Worm (Caenorhabditis elegans): Measurements from ENCODE around the gene pqn-94.
"Not testable (repeated sequence)": the region's sequence is repeated elsewhere in the genome, so short reads cannot be mapped to it uniquely, and the experiment has no call there.

The pqn-94 gene

ce11 chrV:20279811-20280317 lies at the start of gene pqn-94:
pqn-94 (minus strand) TSS chrV:20279861.
- TF ChIP-seq pes-1 (GFP tag; IDR thresholded peaks at IDR 0.05) (no peak), tra-4 (tag; optimal IDR thresholded peaks at IDR 0.05) (no peak), sea-1 (GFP tag; conservative IDR thresholded peaks at IDR 0.05) (no peak), ama-1 (optimal IDR thresholded peaks at IDR 0.05) (no peak), ceh-36 (tag; optimal IDR thresholded peaks at IDR 0.05) (no peak), F13C5.2 (tag; optimal IDR thresholded peaks at IDR 0.05) (no peak), hnd-1 (tag; optimal IDR thresholded peaks at IDR 0.05) (no peak), hmg-4 (GFP tag; optimal IDR thresholded peaks at IDR 0.05) (no peak), scrt-1 (GFP tag; IDR thresholded peaks at IDR 0.05) (no peak), B0310.2 (tag; optimal IDR thresholded peaks at IDR 0.05) (no peak), aly-1 (tag; optimal IDR thresholded peaks at IDR 0.05) (no peak), flt-1 (GFP tag; IDR thresholded peaks at IDR 0.05) (no peak), ceh-13 (GFP tag; optimal IDR thresholded peaks at IDR 0.05) (no peak), ets-7 (tag; optimal IDR thresholded peaks at IDR 0.05) (no peak)

ce11 chrV:20325417-20325816 lies 45.8 kb upstream of the pqn-94 start, which contains the start of gene Y38H6A.1:
Y38H6A.1 (plus strand) TSS chrV:20325717.
- no peak for TF ChIP-seq hmg-4 (GFP tag; optimal IDR thresholded peaks at IDR 0.05)
- TF ChIP-seq tbx-37 (GFP tag; conservative IDR thresholded peaks at IDR 0.05): no peak
- no peak for TF ChIP-seq flt-1 (GFP tag; IDR thresholded peaks at IDR 0.05)
- no peak for TF ChIP-seq ceh-36 (tag; optimal IDR thresholded peaks at IDR 0.05)
- TF ChIP-seq hnd-1 (tag; optimal IDR thresholded peaks at IDR 0.05): no peak
- no peak for TF ChIP-seq ama-1 (optimal IDR thresholded peaks at IDR 0.05)
- TF ChIP-seq hmbx-1 (tag; optimal IDR thresholded peaks at IDR 0.05): no peak
- TF ChIP-seq aly-1 (tag; optimal IDR thresholded peaks at IDR 0.05): no peak
- no peak for TF ChIP-seq ceh-13 (GFP tag; optimal IDR thresholded peaks at IDR 0.05)
- TF ChIP-seq B0310.2 (tag; optimal IDR thresholded peaks at IDR 0.05): no peak
- TF ChIP-seq sea-1 (GFP tag; conservative IDR thresholded peaks at IDR 0.05): no peak
- TF ChIP-seq tra-4 (tag; optimal IDR thresholded peaks at IDR 0.05): no peak

- no peak for TF ChIP-seq flt-1 (GFP tag; IDR thresholded peaks at IDR 0.05)
- no peak for TF ChIP-seq ama-1 (optimal IDR thresholded peaks at IDR 0.05)
- TF ChIP-seq tra-4 (tag; optimal IDR thresholded peaks at IDR 0.05): no peak
- no peak for TF ChIP-seq F13C5.2 (tag; optimal IDR thresholded peaks at IDR 0.05)
- no peak for TF ChIP-seq hnd-1 (tag; optimal IDR thresholded peaks at IDR 0.05)
- TF ChIP-seq scrt-1 (GFP tag; IDR thresholded peaks at IDR 0.05): no peak
- no peak for TF ChIP-seq tbx-37 (GFP tag; conservative IDR thresholded peaks at IDR 0.05)
- no peak for TF ChIP-seq sea-1 (GFP tag; conservative IDR thresholded peaks at IDR 0.05)
- TF ChIP-seq ceh-36 (tag; optimal IDR thresholded peaks at IDR 0.05): no peak
- no peak for TF ChIP-seq ceh-13 (GFP tag; optimal IDR thresholded peaks at IDR 0.05)
- no peak for TF ChIP-seq hmg-4 (GFP tag; optimal IDR thresholded peaks at IDR 0.05)
- TF ChIP-seq tbx-11 (GFP tag; IDR thresholded peaks at IDR 0.05): no peak
- no peak for TF ChIP-seq hmbx-1 (tag; optimal IDR thresholded peaks at IDR 0.05)
- no peak for TF ChIP-seq aly-1 (tag; optimal IDR thresholded peaks at IDR 0.05)
- TF ChIP-seq pes-1 (GFP tag; IDR thresholded peaks at IDR 0.05): no peak
- no peak for TF ChIP-seq ets-7 (tag; optimal IDR thresholded peaks at IDR 0.05)
- no peak for TF ChIP-seq B0310.2 (tag; optimal IDR thresholded peaks at IDR 0.05)
Observed at ce11 chrV:20317442-20317841, 37.8 kb upstream of the pqn-94 start, which contains the start of gene Y113G7C.1. Y113G7C.1 (plus strand) TSS chrV:20317742.

- TF ChIP-seq aly-1 (tag; optimal IDR thresholded peaks at IDR 0.05) (no peak), ama-1 (optimal IDR thresholded peaks at IDR 0.05) (no peak), hnd-1 (tag; optimal IDR thresholded peaks at IDR 0.05) (no peak), F13C5.2 (tag; optimal IDR thresholded peaks at IDR 0.05) (no peak)
Observed at ce11 chrV:20311519-20311918, 31.9 kb upstream of the pqn-94 start, which contains the start of gene clec-262. clec-262 (plus strand) TSS chrV:20311819.

ce11 chrV:20310575-20310974 lies 30.9 kb upstream of the pqn-94 start, which contains the start of gene ZC15.10:
ZC15.10 (plus strand) TSS chrV:20310736.
- TF ChIP-seq flt-1 (GFP tag; IDR thresholded peaks at IDR 0.05): no peak
- no peak for TF ChIP-seq hmbx-1 (tag; optimal IDR thresholded peaks at IDR 0.05)
- no peak for TF ChIP-seq tbx-11 (GFP tag; IDR thresholded peaks at IDR 0.05)
- no peak for TF ChIP-seq scrt-1 (GFP tag; IDR thresholded peaks at IDR 0.05)
- TF ChIP-seq tra-4 (tag; optimal IDR thresholded peaks at IDR 0.05): no peak
- no peak for TF ChIP-seq ceh-13 (GFP tag; optimal IDR thresholded peaks at IDR 0.05)
- TF ChIP-seq sea-1 (GFP tag; conservative IDR thresholded peaks at IDR 0.05): no peak
- no peak for TF ChIP-seq ceh-36 (tag; optimal IDR thresholded peaks at IDR 0.05)
- TF ChIP-seq F13C5.2 (tag; optimal IDR thresholded peaks at IDR 0.05): no peak

ce11 chrV:20305803-20306202 lies 26.1 kb upstream of the pqn-94 start, which contains the start of gene ZC15.1:
ZC15.1 (plus strand) TSS chrV:20306103.
- no peak for TF ChIP-seq sea-1 (GFP tag; conservative IDR thresholded peaks at IDR 0.05)
- TF ChIP-seq F13C5.2 (tag; optimal IDR thresholded peaks at IDR 0.05): no peak
- no peak for TF ChIP-seq scrt-1 (GFP tag; IDR thresholded peaks at IDR 0.05)
- TF ChIP-seq B0310.2 (tag; optimal IDR thresholded peaks at IDR 0.05): no peak
- TF ChIP-seq ama-1 (optimal IDR thresholded peaks at IDR 0.05): no peak
- no peak for TF ChIP-seq ets-7 (tag; optimal IDR thresholded peaks at IDR 0.05)
- TF ChIP-seq tbx-11 (GFP tag; IDR thresholded peaks at IDR 0.05): no peak
- no peak for TF ChIP-seq hnd-1 (tag; optimal IDR thresholded peaks at IDR 0.05)
- TF ChIP-seq ceh-36 (tag; optimal IDR thresholded peaks at IDR 0.05): no peak
- no peak for TF ChIP-seq hmg-4 (GFP tag; optimal IDR thresholded peaks at IDR 0.05)
- TF ChIP-seq flt-1 (GFP tag; IDR thresholded peaks at IDR 0.05): no peak
- no peak for TF ChIP-seq ceh-13 (GFP tag; optimal IDR thresholded peaks at IDR 0.05)
- no peak for TF ChIP-seq tra-4 (tag; optimal IDR thresholded peaks at IDR 0.05)
- TF ChIP-seq hmbx-1 (tag; optimal IDR thresholded peaks at IDR 0.05): no peak
- no peak for TF ChIP-seq aly-1 (tag; optimal IDR thresholded peaks at IDR 0.05)
- TF ChIP-seq tbx-37 (GFP tag; conservative IDR thresholded peaks at IDR 0.05): no peak

- TF ChIP-seq aly-1, ceh-36, hnd-1 (tag; optimal IDR thresholded peaks at IDR 0.05): not testable (repeated sequence)
Observed at ce11 chrV:20303288-20303687, 23.6 kb upstream of the pqn-94 start, which contains the start of gene ZC15.3. ZC15.3 (plus strand) TSS chrV:20303588.
